Worm (Caenorhabditis elegans) whole organism, L4/young adult: Measurements from ENCODE around the gene pmp-4.

Experiments used
- W03F9.2 ChIP-seq: fragments of 150-350 bp; optimal IDR thresholded peaks from 2 replicates; lab custom pipeline; 2014; ENCODE audit warnings: missing biosample characterization, missing genetic modification characterization
- dao-5 ChIP-seq: sonication (generic microtip); optimal IDR thresholded peaks from 2 replicates; lab custom pipeline; 2016; ENCODE audit warnings: missing genotype, missing genetic modification characterization, moderate library complexity, missing compliant biosample characterization
- him-1 ChIP-seq: sonication (generic microtip); optimal IDR thresholded peaks from 2 replicates; lab custom pipeline; 2016; ENCODE audit warnings: missing genotype, missing genetic modification reagents, missing genetic modification characterization, missing compliant biosample characterization

ce11 chrIV:17413343-17413742, 7.9 kb upstream of the pmp-4 start:
- TF ChIP-seq him-1 (tag; lab: Kevin White, UChicago) (no peak), W03F9.2 (tag; lab: Kevin White, UChicago) (no peak), dao-5 (tag; lab: Kevin White, UChicago) (no peak)
